Worm (Caenorhabditis elegans) whole organism, late embryonic: ENCODE results near the gene E01G4.3.
A peak's percentile ranks its signal among the peaks of the same experiment; 100 is the strongest.

ENCODE experiments used
- K09A11.1 ChIP-seq: sonication (generic microtip); optimal IDR thresholded peaks from 2 replicates; lab custom pipeline; 2017; ENCODE audit warnings: antibody characterized with exemption, mild to moderate bottlenecking, missing genetic modification characterization, missing compliant biosample characterization; ENCODE audit not compliant: insufficient read depth
- Y22D7AL.16 ChIP-seq: sonication (generic microtip); optimal IDR thresholded peaks from 2 replicates; lab custom pipeline; 2016; ENCODE audit warnings: missing genetic modification characterization, missing compliant biosample characterization
- ahr-1 ChIP-seq: sonication (generic microtip); optimal IDR thresholded peaks from 2 replicates; lab custom pipeline; 2016; ENCODE audit warnings: missing genetic modification characterization, missing compliant biosample characterization
- ama-1 ChIP-seq: fragments of 150-350 bp; optimal IDR thresholded peaks from 2 replicates; lab custom pipeline; 2014
- ceh-14 ChIP-seq: sonication (generic microtip); optimal IDR thresholded peaks from 2 replicates; lab custom pipeline; 2016; ENCODE audit warnings: missing genotype, missing genetic modification characterization, missing compliant biosample characterization
- ceh-18 ChIP-seq: sonication (generic microtip); optimal IDR thresholded peaks from 2 replicates; lab custom pipeline; 2016; ENCODE audit warnings: missing genetic modification characterization, missing compliant biosample characterization
- ceh-19 ChIP-seq: fragments of 200-800 bp; sonication (Bioruptor generic); optimal IDR thresholded peaks from 2 replicates; lab custom pipeline; 2018; ENCODE audit warnings: mild to moderate bottlenecking, missing genetic modification characterization, missing compliant biosample characterization
- ceh-2 ChIP-seq: sonication (generic microtip); optimal IDR thresholded peaks from 2 replicates; lab custom pipeline; 2016; ENCODE audit warnings: missing genotype, missing genetic modification characterization, missing compliant biosample characterization
- ceh-31 ChIP-seq: sonication (generic microtip); optimal IDR thresholded peaks from 2 replicates; lab custom pipeline; 2016; ENCODE audit warnings: missing genetic modification characterization, missing compliant biosample characterization
- ceh-48 ChIP-seq: sonication (generic microtip); optimal IDR thresholded peaks from 2 replicates; lab custom pipeline; 2016; ENCODE audit warnings: missing genetic modification characterization, inconsistent platforms, missing compliant biosample characterization
- elt-2 ChIP-seq: sonication (generic microtip); optimal IDR thresholded peaks from 2 replicates; lab custom pipeline; 2016; ENCODE audit warnings: missing genetic modification reagents, missing genetic modification characterization, missing compliant biosample characterization
- elt-4 ChIP-seq: sonication (generic microtip); optimal IDR thresholded peaks from 2 replicates; lab custom pipeline; 2016; ENCODE audit warnings: missing genetic modification characterization, missing compliant biosample characterization
- ets-4 ChIP-seq: sonication (generic microtip); optimal IDR thresholded peaks from 2 replicates; lab custom pipeline; 2016; ENCODE audit warnings: missing genetic modification characterization, missing compliant biosample characterization
- fax-1 ChIP-seq: sonication (generic microtip); optimal IDR thresholded peaks from 2 replicates; lab custom pipeline; 2016; ENCODE audit warnings: missing genotype, missing genetic modification characterization, missing compliant biosample characterization
- fkh-10 ChIP-seq: fragments of 150-350 bp; optimal IDR thresholded peaks from 2 replicates; lab custom pipeline; 2014; ENCODE audit warnings: missing biosample characterization, missing genetic modification reagents, missing genetic modification characterization
- fkh-6 ChIP-seq: sonication (generic microtip); optimal IDR thresholded peaks from 2 replicates; lab custom pipeline; 2016; ENCODE audit warnings: missing genetic modification characterization, missing compliant biosample characterization
- gmeb-2 ChIP-seq: sonication (generic microtip); optimal IDR thresholded peaks from 2 replicates; lab custom pipeline; 2016; ENCODE audit warnings: missing genetic modification characterization, inconsistent platforms, missing compliant biosample characterization
- hlh-15 ChIP-seq: sonication (generic microtip); optimal IDR thresholded peaks from 2 replicates; lab custom pipeline; 2016; ENCODE audit warnings: missing genetic modification characterization, missing compliant biosample characterization
- hlh-30 ChIP-seq: sonication (generic microtip); optimal IDR thresholded peaks from 2 replicates; lab custom pipeline; 2017; ENCODE audit warnings: antibody characterized with exemption, missing genetic modification characterization, missing compliant biosample characterization; ENCODE audit not compliant: insufficient read depth
- hlh-6 ChIP-seq: sonication (generic microtip); optimal IDR thresholded peaks from 2 replicates; lab custom pipeline; 2016; ENCODE audit warnings: missing genotype, missing genetic modification characterization, missing compliant biosample characterization
- nfya-1 ChIP-seq: sonication (generic microtip); optimal IDR thresholded peaks from 2 replicates; lab custom pipeline; 2017; ENCODE audit warnings: missing genetic modification characterization, mild to moderate bottlenecking, missing compliant biosample characterization, antibody characterized with exemption, moderate library complexity
- nhr-232 ChIP-seq: sonication (generic microtip); optimal IDR thresholded peaks from 2 replicates; lab custom pipeline; 2016; ENCODE audit warnings: missing genetic modification characterization, missing compliant biosample characterization
- pros-1 ChIP-seq: fragments of 150-350 bp; optimal IDR thresholded peaks from 2 replicates; lab custom pipeline; 2014; ENCODE audit warnings: missing biosample characterization, missing genetic modification reagents, missing genetic modification characterization
- ref-2 ChIP-seq: sonication (generic microtip); optimal IDR thresholded peaks from 2 replicates; lab custom pipeline; 2016; ENCODE audit warnings: missing genetic modification characterization, missing compliant biosample characterization
- sdc-2 ChIP-seq: sonication (generic microtip); optimal IDR thresholded peaks from 2 replicates; lab custom pipeline; 2016; ENCODE audit warnings: missing genotype, missing genetic modification characterization, missing compliant biosample characterization
- sox-2 ChIP-seq: fragments of 200-800 bp; sonication (Bioruptor generic); IDR thresholded peaks from 2 replicates; pipeline ENCODE4 v1.3.6; 2022; ENCODE audit warnings: missing genetic modification reagents, missing genetic modification characterization, missing compliant biosample characterization
- sox-4 ChIP-seq: sonication (generic microtip); optimal IDR thresholded peaks from 2 replicates; lab custom pipeline; 2017; ENCODE audit warnings: mild to moderate bottlenecking, missing genetic modification characterization, inconsistent platforms, missing compliant biosample characterization
- tbx-2 ChIP-seq: sonication (generic microtip); optimal IDR thresholded peaks from 2 replicates; lab custom pipeline; 2016; ENCODE audit warnings: missing genetic modification characterization, missing compliant biosample characterization
- unc-42 ChIP-seq: sonication (generic microtip); optimal IDR thresholded peaks from 2 replicates; lab custom pipeline; 2016; ENCODE audit warnings: missing genotype, missing genetic modification characterization, missing compliant biosample characterization
- unc-55 ChIP-seq: sonication (generic microtip); optimal IDR thresholded peaks from 2 replicates; lab custom pipeline; 2017; ENCODE audit warnings: missing biosample characterization, missing genetic modification reagents, missing genetic modification characterization
- zip-5 ChIP-seq: sonication (generic microtip); optimal IDR thresholded peaks from 2 replicates; lab custom pipeline; 2016; ENCODE audit warnings: missing genetic modification characterization, missing compliant biosample characterization
- ztf-16 ChIP-seq: sonication (generic microtip); optimal IDR thresholded peaks from 2 replicates; lab custom pipeline; 2017; ENCODE audit warnings: missing genetic modification characterization, missing compliant biosample characterization

E01G4.3 gene

ce11 chrII:13454839-13455238 lies 14.6 kb downstream of the E01G4.3 start:
- TF ChIP-seq sox-2 (GFP tag; lab: Robert Waterston, UW) (no peak), ceh-48 (tag; lab: Kevin White, UChicago) (peak; percentile 26), ceh-18 (tag; lab: Kevin White, UChicago) (no peak), unc-55 (GFP tag; lab: Kevin White, UChicago) (no peak)
- TF ChIP-seq, all 69 proteins: peak for 1

DNA sequence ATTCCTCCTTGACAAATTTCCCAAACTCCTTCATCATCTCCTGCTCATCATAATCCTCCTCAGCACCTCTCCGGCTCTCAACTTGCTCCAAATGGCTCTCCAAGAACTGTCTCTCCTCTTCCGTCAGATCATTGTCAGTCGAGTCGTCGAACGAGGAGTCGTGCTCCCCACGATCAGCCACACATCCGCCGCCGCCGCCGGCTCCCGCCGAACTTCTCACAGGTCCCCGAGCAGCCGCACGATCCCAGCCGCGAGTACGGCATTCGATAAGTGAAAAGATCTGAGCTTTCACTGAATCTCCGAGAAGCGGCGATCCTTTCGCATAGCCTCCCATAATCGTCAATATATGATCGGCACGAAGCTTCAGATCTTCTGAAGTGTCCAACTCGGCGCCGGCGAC lies 18.1 kb downstream of the E01G4.3 start:
- TF ChIP-seq elt-4 (tag; lab: Kevin White, UChicago), result peak; percentile 30
- TF ChIP-seq ref-2, result no peak

- no peak for TF ChIP-seq nhr-232 (tag; lab: Kevin White, UChicago)
- peak; percentile 43 for TF ChIP-seq tbx-2 (tag; lab: Kevin White, UChicago)
- peak; percentile 55 for TF ChIP-seq unc-42
- TF ChIP-seq K09A11.1 (tag; lab: Kevin White, UChicago), result peak; percentile 31
- TF ChIP-seq fkh-10, result no peak
- TF ChIP-seq unc-55 (GFP tag; lab: Kevin White, UChicago), result peak; percentile 74
- TF ChIP-seq ceh-31 (tag; lab: Kevin White, UChicago), result peak; percentile 20
- peak; percentile 95 for TF ChIP-seq hlh-30 (tag; lab: Kevin White, UChicago)
- peak; percentile 45 for TF ChIP-seq elt-2
- peak; percentile 29 for TF ChIP-seq ceh-18 (tag; lab: Kevin White, UChicago)
- TF ChIP-seq nfya-1, result peak; percentile 74
Observed at ce11 chrII:13447668-13448067, 21.7 kb downstream of the E01G4.3 start.

DNA sequence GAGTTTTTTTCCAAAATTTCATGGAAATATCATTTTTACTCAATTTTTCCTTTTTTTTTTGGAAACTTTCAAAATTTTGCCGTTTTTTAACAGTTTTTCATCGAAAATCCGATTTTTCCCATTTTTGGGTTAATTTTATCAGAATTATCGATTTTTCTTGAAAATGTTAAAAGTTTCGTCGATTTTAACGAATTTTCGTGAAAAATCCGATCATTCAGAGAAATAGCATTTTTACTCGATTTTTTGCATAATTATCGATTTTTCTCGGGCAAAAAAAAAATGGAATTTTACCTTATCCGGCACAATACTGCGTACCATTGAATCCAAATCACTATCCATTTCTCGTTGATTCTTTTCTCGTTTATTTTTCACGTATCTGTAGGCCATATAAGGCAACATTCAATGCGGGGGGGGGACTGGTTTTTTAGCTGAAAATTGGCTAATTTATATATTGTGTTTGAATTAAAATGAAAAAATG lies 22.2 kb downstream of the E01G4.3 start, which contains the start of gene tbc-14:
tbc-14 (minus strand) TSS at position 428 of the 478 bp plus-strand sequence.
- TF ChIP-seq ahr-1 (tag; lab: Kevin White, UChicago) (no peak), fax-1 (tag; lab: Kevin White, UChicago) (no peak)
- TF ChIP-seq, all 69 proteins: peak for 0

DNA sequence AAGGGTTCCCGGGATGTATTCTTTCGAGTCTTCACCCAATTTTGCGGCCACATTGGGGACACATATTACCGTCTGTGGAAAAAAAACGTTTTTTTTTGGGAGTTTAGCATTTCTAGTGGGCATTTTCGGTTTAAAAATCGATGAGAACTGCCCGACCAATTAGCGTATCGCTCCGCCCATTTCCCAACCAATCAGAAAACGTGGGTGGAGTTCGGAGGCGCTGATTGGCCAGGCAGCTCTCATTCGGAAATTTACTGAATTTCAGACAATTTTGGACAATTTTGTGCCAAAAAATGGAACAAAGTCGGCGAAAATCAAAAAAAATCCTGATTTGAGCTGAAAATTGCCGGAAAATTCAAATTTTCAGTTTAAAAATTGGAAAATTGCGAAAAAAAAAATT lies 22.8 kb downstream of the E01G4.3 start:
- TF ChIP-seq nfya-1 (peak; percentile 99), gmeb-2 (tag; lab: Kevin White, UChicago) (no peak), ets-4 (tag; lab: Kevin White, UChicago) (no peak), pros-1 (tag; lab: Kevin White, UChicago) (no peak), ama-1 (lab: Kevin White, UChicago) (no peak)

- TF ChIP-seq ama-1 (lab: Kevin White, UChicago), result no peak
- no peak for TF ChIP-seq zip-5 (tag; lab: Kevin White, UChicago)
- TF ChIP-seq ceh-14 (tag; lab: Kevin White, UChicago), result no peak
- TF ChIP-seq fkh-10, result no peak
- no peak for TF ChIP-seq gmeb-2 (tag; lab: Kevin White, UChicago)
Observed at ce11 chrII:13444307-13444706, 25.1 kb downstream of the E01G4.3 start.

- TF ChIP-seq elt-2 (no peak), fkh-6 (no peak), ztf-16 (tag; lab: Kevin White, UChicago) (no peak), sox-4 (tag; lab: Kevin White, UChicago) (no peak), hlh-6 (no peak), Y22D7AL.16 (tag; lab: Kevin White, UChicago) (no peak), sox-2 (GFP tag; lab: Robert Waterston, UW) (no peak), ahr-1 (tag; lab: Kevin White, UChicago) (no peak), ceh-2 (tag; lab: Kevin White, UChicago) (no peak), tbx-2 (tag; lab: Kevin White, UChicago) (no peak), hlh-15 (no peak), sdc-2 (tag; lab: Kevin White, UChicago) (no peak), unc-42 (no peak), fax-1 (tag; lab: Kevin White, UChicago) (no peak), ceh-19 (GFP tag; lab: Kevin White, UChicago) (no peak)
Observed at ce11 chrII:13436725-13437124, 32.7 kb downstream of the E01G4.3 start, which contains the start of gene Y48E1C.4. TSS of gene Y48E1C.4 (minus strand) at chrII:13436825.
